Worm (Caenorhabditis elegans) whole organism, L1 larva: ENCODE measurements around the gene F10C1.23.
A peak's percentile ranks its signal among the peaks of the same experiment; 100 is the strongest.

ENCODE experiments used
- C16A3.4 ChIP-seq: fragments of 150-350 bp; optimal IDR thresholded peaks from 2 replicates; lab custom pipeline; 2014; ENCODE audit warnings: missing biosample characterization, missing genetic modification characterization
- aha-1 ChIP-seq: fragments of 150-350 bp; optimal IDR thresholded peaks from 2 replicates; lab custom pipeline; 2014; ENCODE audit warnings: missing biosample characterization, missing genetic modification characterization
- aly-2 ChIP-seq: fragments of 150-350 bp; optimal IDR thresholded peaks from 2 replicates; lab custom pipeline; 2014; ENCODE audit warnings: missing biosample characterization, missing genetic modification characterization
- ama-1 ChIP-seq: fragments of 150-350 bp; optimal IDR thresholded peaks from 2 replicates; lab custom pipeline; 2014
- ceh-8 ChIP-seq: fragments of 200-800 bp; sonication (Bioruptor generic); optimal IDR thresholded peaks from 2 replicates; lab custom pipeline; 2018; ENCODE audit warnings: mild to moderate bottlenecking, missing genetic modification characterization, moderate library complexity, missing compliant biosample characterization
- ces-1 ChIP-seq: fragments of 150-350 bp; optimal IDR thresholded peaks from 2 replicates; lab custom pipeline; 2014; ENCODE audit warnings: missing biosample characterization, missing genetic modification reagents, missing genetic modification characterization
- efl-1 ChIP-seq, 4 experiments: fragments of 150-350 bp; optimal IDR thresholded peaks in 3 of 4; peaks in 1 of 4; 1 replicate in 1 of 4; 2 replicates in 3 of 4; lab custom pipeline; 2014; ENCODE audit warnings: missing biosample characterization in 2 of 4, missing genetic modification characterization in 2 of 4, missing genetic modification reagents in 2 of 4
- efl-3 ChIP-seq: fragments of 200-800 bp; sonication (Bioruptor generic); optimal IDR thresholded peaks from 2 replicates; lab custom pipeline; 2018; ENCODE audit warnings: mild to moderate bottlenecking, missing genetic modification characterization, missing compliant biosample characterization
- egl-27 ChIP-seq, 2 experiments: fragments of 150-350 bp in 1 of 2; sonication (generic microtip); optimal IDR thresholded peaks; 3 replicates each; lab custom pipeline; 2017 to 2018; ENCODE audit warnings: missing biosample characterization in 2 of 2, missing genetic modification characterization in 2 of 2, missing genetic modification reagents in 2 of 2
- elt-2 ChIP-seq: sonication (generic microtip); optimal IDR thresholded peaks from 2 replicates; lab custom pipeline; 2016; ENCODE audit warnings: missing genetic modification characterization, mild to moderate bottlenecking, inconsistent platforms, missing compliant biosample characterization, missing genetic modification reagents
- elt-3 ChIP-seq, 6 experiments: fragments of 150-350 bp in 1 of 6; sonication (generic microtip); optimal IDR thresholded peaks; 2 replicates each; lab custom pipeline; 2017 to 2018; ENCODE audit warnings: missing biosample characterization in 6 of 6, missing genetic modification characterization in 6 of 6, inconsistent platforms in 1 of 6
- ets-5 ChIP-seq: fragments of 200-800 bp; sonication (Bioruptor generic); IDR thresholded peaks from 2 replicates; pipeline ENCODE4 v1.3.6; 2022; ENCODE audit warnings: missing genetic modification characterization, missing compliant biosample characterization
- fkh-8 ChIP-seq: sonication (generic microtip); optimal IDR thresholded peaks from 2 replicates; lab custom pipeline; 2016; ENCODE audit warnings: mild to moderate bottlenecking, missing genetic modification characterization, missing compliant biosample characterization
- grh-1 ChIP-seq: fragments of 200-800 bp; sonication (Bioruptor generic); IDR thresholded peaks from 2 replicates; pipeline ENCODE4 v1.3.6; 2022; ENCODE audit warnings: missing genetic modification reagents, missing genetic modification characterization, missing compliant biosample characterization
- jun-1 ChIP-seq: fragments of 150-350 bp; optimal IDR thresholded peaks from 2 replicates; lab custom pipeline; 2014; ENCODE audit warnings: missing biosample characterization, missing genetic modification reagents, missing genetic modification characterization
- lin-13 ChIP-seq: fragments of 150-350 bp; optimal IDR thresholded peaks from 2 replicates; lab custom pipeline; 2014; ENCODE audit warnings: missing biosample characterization, missing genetic modification reagents, missing genetic modification characterization
- lin-14 ChIP-seq: fragments of 200-800 bp; sonication (Bioruptor generic); optimal IDR thresholded peaks from 2 replicates; lab custom pipeline; 2018; ENCODE audit warnings: mild to moderate bottlenecking, missing genetic modification characterization, moderate library complexity, missing compliant biosample characterization
- lin-35 ChIP-seq, 2 experiments: fragments of 150-350 bp; optimal IDR thresholded peaks; 2 replicates each; lab custom pipeline; 2014; ENCODE audit warnings: missing biosample characterization in 2 of 2, missing genetic modification characterization in 2 of 2, missing genetic modification reagents in 2 of 2
- lir-3 ChIP-seq: sonication (generic microtip); optimal IDR thresholded peaks from 2 replicates; lab custom pipeline; 2016; ENCODE audit warnings: mild to moderate bottlenecking, missing genetic modification characterization, moderate library complexity, missing compliant biosample characterization; ENCODE audit not compliant: poor library complexity
- mef-2 ChIP-seq: fragments of 150-350 bp; optimal IDR thresholded peaks from 2 replicates; lab custom pipeline; 2014; ENCODE audit warnings: missing biosample characterization, missing genetic modification characterization
- mep-1 ChIP-seq: fragments of 150-350 bp; optimal IDR thresholded peaks from 2 replicates; lab custom pipeline; 2014; ENCODE audit warnings: missing biosample characterization, missing genetic modification characterization
- nhr-12 ChIP-seq: sonication (generic microtip); optimal IDR thresholded peaks from 2 replicates; lab custom pipeline; 2017; ENCODE audit warnings: missing biosample characterization, missing genetic modification characterization
- nhr-19 ChIP-seq: fragments of 200-800 bp; sonication (Bioruptor generic); conservative IDR thresholded peaks from 2 replicates; pipeline ENCODE4 v1.3.6; 2022; ENCODE audit warnings: missing genetic modification characterization, missing compliant biosample characterization
- nhr-20 ChIP-seq: sonication (generic microtip); optimal IDR thresholded peaks from 2 replicates; lab custom pipeline; 2016; ENCODE audit warnings: mild to moderate bottlenecking, missing genetic modification characterization, missing compliant biosample characterization
- nhr-28 ChIP-seq: fragments of 150-350 bp; optimal IDR thresholded peaks from 2 replicates; lab custom pipeline; 2014; ENCODE audit warnings: missing biosample characterization, missing genetic modification characterization
- nhr-71 ChIP-seq: sonication (generic microtip); optimal IDR thresholded peaks from 2 replicates; lab custom pipeline; 2016; ENCODE audit warnings: mild to moderate bottlenecking, missing genetic modification characterization, moderate library complexity, missing compliant biosample characterization
- nhr-84 ChIP-seq: sonication (generic microtip); optimal IDR thresholded peaks from 2 replicates; lab custom pipeline; 2017; ENCODE audit warnings: missing biosample characterization, missing genetic modification characterization
- nhr-90 ChIP-seq: sonication (generic microtip); optimal IDR thresholded peaks from 2 replicates; lab custom pipeline; 2016; ENCODE audit warnings: mild to moderate bottlenecking, missing genetic modification characterization, missing compliant biosample characterization; ENCODE audit not compliant: poor library complexity
- pax-3 ChIP-seq: fragments of 200-800 bp; sonication (Bioruptor generic); optimal IDR thresholded peaks from 2 replicates; lab custom pipeline; 2018; ENCODE audit warnings: mild to moderate bottlenecking, missing genetic modification characterization, moderate library complexity, missing compliant biosample characterization
- pqm-1 ChIP-seq: sonication (generic microtip); optimal IDR thresholded peaks from 3 replicates; lab custom pipeline; 2017; ENCODE audit warnings: missing biosample characterization, missing genetic modification characterization
- skn-1 ChIP-seq: fragments of 150-350 bp; optimal IDR thresholded peaks from 2 replicates; lab custom pipeline; 2014; ENCODE audit warnings: missing biosample characterization, missing genetic modification characterization
- snu-23 ChIP-seq: sonication (generic microtip); optimal IDR thresholded peaks from 2 replicates; lab custom pipeline; 2016; ENCODE audit warnings: missing genetic modification characterization, missing compliant biosample characterization
- swsn-7 ChIP-seq: sonication (generic microtip); optimal IDR thresholded peaks from 2 replicates; lab custom pipeline; 2016; ENCODE audit warnings: missing genetic modification characterization, missing compliant biosample characterization
- tlp-1 ChIP-seq: fragments of 150-350 bp; optimal IDR thresholded peaks from 2 replicates; lab custom pipeline; 2014; ENCODE audit warnings: missing biosample characterization, missing genetic modification characterization
- unc-62 ChIP-seq: fragments of 150-350 bp; optimal IDR thresholded peaks from 2 replicates; lab custom pipeline; 2014; ENCODE audit warnings: missing biosample characterization, missing genetic modification reagents, missing genetic modification characterization
- unc-86 ChIP-seq: sonication (generic microtip); optimal IDR thresholded peaks from 2 replicates; lab custom pipeline; 2016; ENCODE audit warnings: missing genetic modification characterization, missing compliant biosample characterization
- xbp-1 ChIP-seq: sonication (generic microtip); optimal IDR thresholded peaks from 2 replicates; lab custom pipeline; 2016; ENCODE audit warnings: missing genetic modification characterization, missing compliant biosample characterization
- zip-4 ChIP-seq: fragments of 200-800 bp; sonication (Bioruptor generic); optimal IDR thresholded peaks from 2 replicates; lab custom pipeline; 2018; ENCODE audit warnings: mild to moderate bottlenecking, missing genetic modification characterization, moderate library complexity, missing compliant biosample characterization
- ztf-11 ChIP-seq, 2 experiments: sonication (generic microtip); optimal IDR thresholded peaks; 2 replicates each; lab custom pipeline; 2016 to 2017; ENCODE audit warnings: missing genetic modification characterization in 2 of 2, missing biosample characterization in 1 of 2, missing compliant biosample characterization in 1 of 2
- ztf-4 ChIP-seq: fragments of 150-350 bp; optimal IDR thresholded peaks from 2 replicates; lab custom pipeline; 2014; ENCODE audit warnings: missing biosample characterization, missing genetic modification characterization

F10C1.23 gene

ce11 chrII:5745088-5745487, 12.8 kb upstream of the F10C1.23 start, which contains the start of gene F10C1.9:
Gene F10C1.9 (minus strand): TSS chrII:5745284.
- TF ChIP-seq ztf-11 (tag; optimal IDR thresholded peaks at IDR 0.05; lab: Kevin White, UChicago) (no peak), elt-2 (peak; percentile 0), ztf-4 (tag; lab: Kevin White, UChicago) (no peak)

ce11 chrII:5747312-5747711, 10.5 kb upstream of the F10C1.23 start:
- TF ChIP-seq ceh-8 (GFP tag; lab: Kevin White, UChicago) = no peak
- peak; percentile 96 for TF ChIP-seq elt-2
- peak; percentile 0 for TF ChIP-seq jun-1 (tag; lab: Kevin White, UChicago)
- no peak for TF ChIP-seq nhr-90
- peak in 1 of 2 experiments; percentile 24 for TF ChIP-seq lin-35 (GFP tag; optimal IDR thresholded peaks at IDR 0.05; lab: Kevin White, UChicago)
- no peak for TF ChIP-seq pax-3 (tag; lab: Kevin White, UChicago)

- peak; percentile 3 for TF ChIP-seq nhr-20 (tag; lab: Kevin White, UChicago)
- TF ChIP-seq egl-27 (tag; optimal IDR thresholded peaks at IDR 0.05; lab: Kevin White, UChicago) = no peak
- TF ChIP-seq lin-35 (GFP tag; optimal IDR thresholded peaks at IDR 0.05; lab: Kevin White, UChicago) = peak in 1 of 2 experiments; percentile 12
- TF ChIP-seq swsn-7 = no peak
- TF ChIP-seq tlp-1 (tag; lab: Kevin White, UChicago) = peak; percentile 65
- peak; percentile 99 for TF ChIP-seq elt-2
- peak; percentile 47 for TF ChIP-seq jun-1 (tag; lab: Kevin White, UChicago)
- no peak for TF ChIP-seq C16A3.4 (tag; lab: Kevin White, UChicago)
- TF ChIP-seq lin-14 = peak; percentile 24
- no peak for TF ChIP-seq mep-1
- peak; percentile 4 for TF ChIP-seq nhr-71 (tag; lab: Kevin White, UChicago)
- no peak for TF ChIP-seq lin-13 (GFP tag; lab: Kevin White, UChicago)
- TF ChIP-seq ceh-8 (GFP tag; lab: Kevin White, UChicago) = no peak
- no peak for TF ChIP-seq efl-3 (GFP tag; lab: Kevin White, UChicago)
- TF ChIP-seq pqm-1 (tag; lab: Kevin White, UChicago) = peak; percentile 90
- TF ChIP-seq nhr-28 (tag; lab: Kevin White, UChicago) = no peak
- TF ChIP-seq ces-1 (GFP tag; lab: Kevin White, UChicago) = no peak
Measured at ce11 chrII:5748395-5748794, 9.4 kb upstream of the F10C1.23 start.

DNA sequence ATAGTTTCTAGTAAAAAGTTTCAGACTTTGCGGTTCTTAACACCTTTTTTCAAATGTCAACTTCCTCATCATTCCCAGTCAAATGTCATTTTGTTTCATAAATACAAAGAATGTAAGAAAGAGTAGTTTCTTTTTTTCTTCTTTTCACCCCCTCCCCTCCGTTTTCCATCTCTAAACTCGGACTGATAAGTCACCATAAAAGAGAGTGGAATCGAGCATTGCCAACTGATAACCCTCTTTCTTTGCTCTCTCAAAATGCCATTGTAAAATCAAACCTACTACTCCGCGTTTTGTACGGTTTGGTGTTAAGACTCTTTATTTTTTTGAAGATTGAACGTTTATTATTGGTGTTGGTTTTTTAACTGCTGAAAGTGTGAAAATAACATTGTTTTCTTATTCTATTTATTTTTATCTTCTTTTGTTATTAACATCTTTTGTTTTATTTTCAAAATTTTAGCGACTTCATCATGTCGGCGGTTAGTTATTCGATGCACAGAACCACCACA, 8.1 kb upstream of the F10C1.23 start, which contains the start of gene ifb-2:
TSS of gene ifb-2 (plus strand) at position 456 of the 506 bp plus-strand sequence.
- peak; percentile 90 for TF ChIP-seq elt-2
- TF ChIP-seq lin-35 (GFP tag; optimal IDR thresholded peaks at IDR 0.05; lab: Kevin White, UChicago) = peak in 1 of 2 experiments; percentile 15
- TF ChIP-seq unc-86 (tag; lab: Kevin White, UChicago) = no peak

DNA sequence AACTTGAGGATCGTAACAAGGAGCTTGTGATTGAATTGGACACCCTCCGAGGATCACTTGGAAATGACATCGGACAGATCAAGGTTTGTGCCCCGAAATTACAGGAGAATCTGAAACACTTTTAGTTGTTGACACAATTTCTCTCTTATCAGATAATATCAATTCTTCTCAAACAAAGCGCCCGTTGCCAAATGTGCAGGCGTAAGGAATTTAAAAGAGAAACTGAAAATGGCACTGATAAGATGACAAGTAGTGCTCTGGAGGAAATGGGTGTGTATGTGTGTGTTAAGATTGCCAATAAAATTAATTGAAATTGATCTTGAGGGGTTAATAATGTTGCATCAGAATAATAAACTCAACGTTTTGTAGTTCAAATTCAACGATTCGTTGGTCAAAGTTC, 6.5 kb upstream of the F10C1.23 start:
- no peak for TF ChIP-seq efl-1 (optimal IDR thresholded peaks at IDR 0.05; lab: Kevin White, UChicago)
- peak in 1 of 2 experiments; percentile 79 for TF ChIP-seq efl-1 (GFP tag; optimal IDR thresholded peaks at IDR 0.05 in 1 of 2; lab: Kevin White, UChicago)
- TF ChIP-seq pqm-1 (tag; lab: Kevin White, UChicago) = peak; percentile 35
- peak; percentile 90 for TF ChIP-seq elt-2
- no peak for TF ChIP-seq snu-23 (GFP tag; lab: Kevin White, UChicago)
- peak in 1 of 2 experiments; percentile 33 for TF ChIP-seq lin-35 (GFP tag; optimal IDR thresholded peaks at IDR 0.05; lab: Kevin White, UChicago)
- no peak for TF ChIP-seq nhr-12 (tag; lab: Kevin White, UChicago)
- TF ChIP-seq lin-14 = peak; percentile 13

DNA sequence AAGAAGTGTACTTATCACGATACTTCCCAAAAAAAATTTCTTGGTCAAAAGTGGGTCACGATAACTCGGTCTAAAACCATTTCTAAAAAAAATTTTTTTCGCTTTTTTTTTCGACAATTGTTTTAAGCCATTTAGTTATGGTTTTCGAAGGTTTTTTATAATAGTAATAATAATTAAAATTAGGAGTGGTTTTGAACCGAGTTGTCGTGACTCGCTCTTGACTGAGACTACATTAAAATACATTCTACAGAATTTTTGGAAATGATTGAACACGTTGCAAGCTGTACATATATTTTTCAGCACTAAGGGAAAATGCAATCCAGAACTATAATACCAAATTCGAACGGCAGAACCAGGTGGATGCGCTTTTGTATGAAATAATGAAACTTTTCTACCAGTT, 3.7 kb upstream of the F10C1.23 start, which contains the start of gene F10C1.8:
TSS of gene F10C1.8 (plus strand) at position 301 of the 400 bp plus-strand sequence.
- no peak for TF ChIP-seq ama-1 (lab: Kevin White, UChicago)
- TF ChIP-seq zip-4 (GFP tag; lab: Kevin White, UChicago) = no peak
- TF ChIP-seq fkh-8 = no peak
- TF ChIP-seq mef-2 = no peak
- TF ChIP-seq ets-5 (GFP tag; lab: Robert Waterston, UW) = no peak
- no peak for TF ChIP-seq snu-23 (GFP tag; lab: Kevin White, UChicago)
- TF ChIP-seq xbp-1 (tag; lab: Kevin White, UChicago) = no peak
- no peak for TF ChIP-seq elt-3 (tag; optimal IDR thresholded peaks at IDR 0.05; lab: Kevin White, UChicago)
- TF ChIP-seq nhr-84 (tag; lab: Kevin White, UChicago) = no peak
- no peak for TF ChIP-seq skn-1 (tag; lab: Kevin White, UChicago)
- no peak for TF ChIP-seq aha-1 (tag; lab: Kevin White, UChicago)
- TF ChIP-seq grh-1 (GFP tag; lab: Robert Waterston, UW) = no peak
- no peak for TF ChIP-seq nhr-19 (GFP tag; lab: Robert Waterston, UW)
- no peak for TF ChIP-seq aly-2 (tag; lab: Kevin White, UChicago)
- no peak for TF ChIP-seq lir-3 (tag; lab: Kevin White, UChicago)
- no peak for TF ChIP-seq unc-62 (GFP tag; lab: Kevin White, UChicago)
